Fruit fly (Drosophila melanogaster): ENCODE measurements around the gene CG5199.
A peak's percentile ranks its signal among the peaks of the same experiment; 100 is the strongest.

The CG5199 gene

DNA sequence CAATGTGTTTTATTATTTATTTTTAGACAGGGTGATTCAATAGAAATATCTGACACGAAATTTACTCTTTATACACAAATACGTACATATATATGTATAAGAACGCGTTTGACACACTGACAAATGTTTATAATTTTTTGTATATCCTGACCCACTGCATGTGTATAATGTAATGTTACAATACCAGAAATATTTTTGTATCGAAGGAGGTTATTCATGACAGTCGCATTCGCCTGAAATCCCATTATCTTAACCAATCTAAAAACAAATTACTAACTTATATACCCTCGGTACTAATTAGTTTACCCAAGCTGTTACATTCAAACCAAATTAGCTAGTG, 41.6 kb upstream of the CG5199 start (continued):
- TF ChIP-seq CG12744 (GFP tag; optimal IDR thresholded peaks at IDR 0.05), result no peak
- TF ChIP-seq CG30403 (GFP tag; optimal IDR thresholded peaks at IDR 0.05), result peak; percentile 29
- TF ChIP-seq unpg (GFP tag; optimal IDR thresholded peaks at IDR 0.05), result no peak
- TF ChIP-seq CG17912 (GFP tag; optimal IDR thresholded peaks at IDR 0.05), result no peak
- TF ChIP-seq Sox100B (GFP tag; optimal IDR thresholded peaks at IDR 0.05), result no peak
- peak; percentile 28; the same call in 1 of the 2 replicates for TF ChIP-seq Rfx (GFP tag; IDR thresholded peaks at IDR 0.05)
- TF ChIP-seq CG6791 (GFP tag; IDR thresholded peaks at IDR 0.05; ENCODE audit: partially characterized antibody), result no peak
- no peak for TF ChIP-seq CG4424 (GFP tag; optimal IDR thresholded peaks at IDR 0.05)
- no peak for TF ChIP-seq CG8089 (GFP tag; optimal IDR thresholded peaks at IDR 0.05)
- peak; percentile 3 for TF ChIP-seq CG13424 (tag; optimal IDR thresholded peaks at IDR 0.05)
- no peak for TF ChIP-seq CG2202 (tag; optimal IDR thresholded peaks at IDR 0.05)
- TF ChIP-seq Med (GFP tag), result peak; percentile 64
- TF ChIP-seq unc-4 (GFP tag; IDR thresholded peaks at IDR 0.05; ENCODE audit: partially characterized antibody), result no peak
- TF ChIP-seq CG13123 (GFP tag; optimal IDR thresholded peaks at IDR 0.05), result no peak
- TF ChIP-seq CG1792 (GFP tag; optimal IDR thresholded peaks at IDR 0.05), result no peak
- TF ChIP-seq gsb-n (tag; optimal IDR thresholded peaks at IDR 0.05), result peak; percentile 30
- TF ChIP-seq wor (GFP tag; IDR thresholded peaks at IDR 0.05), result no peak
- peak in 1 of 2 experiments; percentile 36 for TF ChIP-seq Hr51 (GFP tag; optimal IDR thresholded peaks at IDR 0.05)
- no peak for TF ChIP-seq Antp (GFP tag; optimal IDR thresholded peaks at IDR 0.05)
- TF ChIP-seq Dfd (GFP tag; optimal IDR thresholded peaks at IDR 0.05), result no peak
- TF ChIP-seq CG16813 (GFP tag; IDR thresholded peaks at IDR 0.05; ENCODE audit: partially characterized antibody), result no peak
- no peak for TF ChIP-seq crol (GFP tag; IDR thresholded peaks at IDR 0.05)
- no peak for TF ChIP-seq grn (GFP tag; optimal IDR thresholded peaks at IDR 0.05)
- TF ChIP-seq CG31441 (GFP tag; IDR thresholded peaks at IDR 0.05), result no peak
- peak; percentile 14; the same call in 1 of the 2 replicates for TF ChIP-seq lmd (GFP tag; IDR thresholded peaks at IDR 0.05)
- no peak for TF ChIP-seq gcm2 (GFP tag; optimal IDR thresholded peaks at IDR 0.05)
- TF ChIP-seq CG15269 (tag; optimal IDR thresholded peaks at IDR 0.05), result peak; percentile 43
- TF ChIP-seq HHEX (GFP tag; optimal IDR thresholded peaks at IDR 0.05), result no peak
- no peak for TF ChIP-seq CG10366 (GFP tag; IDR thresholded peaks at IDR 0.05)
- no peak for TF ChIP-seq ewg (GFP tag; optimal IDR thresholded peaks at IDR 0.05)
- TF ChIP-seq nom (GFP tag; optimal IDR thresholded peaks at IDR 0.05), result no peak
- TF ChIP-seq Sin3A (optimal IDR thresholded peaks at IDR 0.05), result no peak
- TF ChIP-seq CG1529 (GFP tag; optimal IDR thresholded peaks at IDR 0.05), result no peak
- TF ChIP-seq fd102C (GFP tag; optimal IDR thresholded peaks at IDR 0.05), result no peak
- no peak for TF ChIP-seq Stat92E (GFP tag; optimal IDR thresholded peaks at IDR 0.05)
- no peak for TF ChIP-seq CG4404 (GFP tag; IDR thresholded peaks at IDR 0.05)
- no peak for TF ChIP-seq Gug (GFP tag; IDR thresholded peaks at IDR 0.05)
- TF ChIP-seq Blimp-1 (GFP tag; optimal IDR thresholded peaks at IDR 0.05), result no peak
- TF ChIP-seq Camta (GFP tag; optimal IDR thresholded peaks at IDR 0.05), result peak; percentile 22
- no peak for TF ChIP-seq CG2199 (GFP tag; IDR thresholded peaks at IDR 0.05)
- TF ChIP-seq ems (GFP tag; optimal IDR thresholded peaks at IDR 0.05), result no peak
- no peak for TF ChIP-seq tx (GFP tag; optimal IDR thresholded peaks at IDR 0.05)
- TF ChIP-seq Xrp1 (GFP tag; IDR thresholded peaks at IDR 0.05), result no peak
- TF ChIP-seq ssp (GFP tag; IDR thresholded peaks at IDR 0.05), result no peak
- peak; percentile 24 for TF ChIP-seq tio (GFP tag; optimal IDR thresholded peaks at IDR 0.05)
- TF ChIP-seq stwl (tag; optimal IDR thresholded peaks at IDR 0.05), result peak; percentile 12
- peak; percentile 24 for TF ChIP-seq Fer3 (tag; optimal IDR thresholded peaks at IDR 0.05)
- TF ChIP-seq CG2875 (GFP tag; optimal IDR thresholded peaks at IDR 0.05), result no peak
- no peak for TF ChIP-seq sd (tag; optimal IDR thresholded peaks at IDR 0.05)
- no peak for TF ChIP-seq Asciz (GFP tag; optimal IDR thresholded peaks at IDR 0.05)
- no peak for TF ChIP-seq pzg (GFP tag; optimal IDR thresholded peaks at IDR 0.05)
- TF ChIP-seq Kr (GFP tag; optimal IDR thresholded peaks at IDR 0.05), result no peak
